Worm (Caenorhabditis elegans) whole organism, late embryonic: ENCODE results near the gene B0496.11.
A peak's percentile ranks its signal among the peaks of the same experiment; 100 is the strongest.

ENCODE experiments used
- tbx-2 ChIP-seq: sonication (generic microtip); optimal IDR thresholded peaks from 2 replicates; lab custom pipeline; 2016; ENCODE audit warnings: missing genetic modification characterization, missing compliant biosample characterization

B0496.11 gene

ce11 chrIV:7386835-7387551 is 46.8 kb downstream of the B0496.11 start (continued):
- peak; percentile 76 for TF ChIP-seq tbx-2
